Worm (Caenorhabditis elegans): ENCODE measurements around the gene ebp-2.

Gene ebp-2

ce11 chrII:11453025-11453424 lies 10.5 kb downstream of the ebp-2 start, which contains the start of gene rsp-1 (continued):
- TF ChIP-seq tbx-2 (tag; optimal IDR thresholded peaks at IDR 0.05) (peak; percentile 74), unc-62 (GFP tag; optimal IDR thresholded peaks at IDR 0.05) (no peak), ceh-9 (tag; optimal IDR thresholded peaks at IDR 0.05) (no peak), eor-1 (tag; optimal IDR thresholded peaks at IDR 0.05) (no peak), jun-1 (tag; optimal IDR thresholded peaks at IDR 0.05) (peak; percentile 82)

- TF ChIP-seq lin-39 (tag; optimal IDR thresholded peaks at IDR 0.05): no peak
- no peak for TF ChIP-seq nhr-237 (tag; optimal IDR thresholded peaks at IDR 0.05)
- TF ChIP-seq mdl-1 (tag; optimal IDR thresholded peaks at IDR 0.05): no peak
- no peak for TF ChIP-seq ama-1 (optimal IDR thresholded peaks at IDR 0.05)
- no peak for TF ChIP-seq elt-1 (tag; optimal IDR thresholded peaks at IDR 0.05)
- TF ChIP-seq lsy-12 (tag; optimal IDR thresholded peaks at IDR 0.05): no peak
- TF ChIP-seq nhr-76 (tag; optimal IDR thresholded peaks at IDR 0.05): no peak
- TF ChIP-seq jun-1 (tag; optimal IDR thresholded peaks at IDR 0.05): no peak
- TF ChIP-seq ceh-28 (tag; optimal IDR thresholded peaks at IDR 0.05): no peak
- TF ChIP-seq elt-3 (tag; optimal IDR thresholded peaks at IDR 0.05): no peak
- no peak for TF ChIP-seq nhr-28 (tag; optimal IDR thresholded peaks at IDR 0.05)
- no peak for TF ChIP-seq ztf-11 (tag; optimal IDR thresholded peaks at IDR 0.05)
- TF ChIP-seq egl-5 (tag; optimal IDR thresholded peaks at IDR 0.05): no peak
- TF ChIP-seq nhr-67 (tag; optimal IDR thresholded peaks at IDR 0.05): no peak
- TF ChIP-seq daf-12 (tag; optimal IDR thresholded peaks at IDR 0.05): no peak
- no peak for TF ChIP-seq unc-62 (GFP tag; optimal IDR thresholded peaks at IDR 0.05)
These were observed 11.1 kb downstream of the ebp-2 start for ce11 chrII:11453639-11454038.

ce11 chrII:11455140-11455539 lies 12.6 kb downstream of the ebp-2 start:
- TF ChIP-seq unc-62 (GFP tag; optimal IDR thresholded peaks at IDR 0.05) (no peak), fkh-10 (GFP tag; optimal IDR thresholded peaks at IDR 0.05) (no peak), nfya-1 (tag; optimal IDR thresholded peaks at IDR 0.05; ENCODE audit: insufficient read depth) (no peak), nhr-237 (tag; optimal IDR thresholded peaks at IDR 0.05) (no peak), sea-2 (GFP tag; optimal IDR thresholded peaks at IDR 0.05) (no peak), lsy-12 (tag; optimal IDR thresholded peaks at IDR 0.05) (no peak), eor-1 (tag; optimal IDR thresholded peaks at IDR 0.05) (no peak), skn-1 (tag; optimal IDR thresholded peaks at IDR 0.05) (no peak), nhr-11 (tag; optimal IDR thresholded peaks at IDR 0.05) (no peak), ceh-82 (tag; optimal IDR thresholded peaks at IDR 0.05) (no peak), R02D3.7 (tag; optimal IDR thresholded peaks at IDR 0.05) (no peak), elt-3 (tag; optimal IDR thresholded peaks at IDR 0.05) (no peak), elt-1 (tag; optimal IDR thresholded peaks at IDR 0.05) (no peak), aly-2 (tag; optimal IDR thresholded peaks at IDR 0.05) (no peak), tbx-2 (tag; optimal IDR thresholded peaks at IDR 0.05) (no peak), pha-4 (tag; optimal IDR thresholded peaks at IDR 0.05) (no peak), pqm-1 (tag; optimal IDR thresholded peaks at IDR 0.05) (no peak), ceh-28 (tag; optimal IDR thresholded peaks at IDR 0.05) (no peak), ZK546.5 (tag; optimal IDR thresholded peaks at IDR 0.05) (no peak)

- peak; percentile 3 for TF ChIP-seq ama-1 (optimal IDR thresholded peaks at IDR 0.05)
- TF ChIP-seq unc-62 (GFP tag; optimal IDR thresholded peaks at IDR 0.05): no peak
- no peak for TF ChIP-seq fkh-10 (GFP tag; optimal IDR thresholded peaks at IDR 0.05)
These were observed 13.2 kb downstream of the ebp-2 start for ce11 chrII:11455715-11456114.

- TF ChIP-seq pqm-1 (tag; optimal IDR thresholded peaks at IDR 0.05) (peak; percentile 33), elt-2 (tag; optimal IDR thresholded peaks at IDR 0.05) (peak; percentile 58), daf-12 (tag; optimal IDR thresholded peaks at IDR 0.05) (no peak), skn-1 (tag; optimal IDR thresholded peaks at IDR 0.05) (no peak), fkh-2 (tag; optimal IDR thresholded peaks at IDR 0.05) (no peak), nhr-76 (tag; optimal IDR thresholded peaks at IDR 0.05) (no peak), hmg-11 (tag; optimal IDR thresholded peaks at IDR 0.05) (no peak), ceh-16 (tag; optimal IDR thresholded peaks at IDR 0.05) (no peak)
These were observed 17.4 kb downstream of the ebp-2 start for ce11 chrII:11459883-11460282.
